Worm (Caenorhabditis elegans) whole organism, early embryonic: ENCODE measurements around the gene C45G9.10.

Experiments
- B0310.2 ChIP-seq: sonication (generic microtip); optimal IDR thresholded peaks from 2 replicates; lab custom pipeline; 2016; ENCODE audit warnings: mild to moderate bottlenecking, missing genetic modification characterization, missing compliant biosample characterization
- F13C5.2 ChIP-seq: sonication (generic microtip); optimal IDR thresholded peaks from 2 replicates; lab custom pipeline; 2017; ENCODE audit warnings: mild to moderate bottlenecking, missing genetic modification characterization, inconsistent platforms, missing compliant biosample characterization
- aly-1 ChIP-seq: sonication (generic microtip); optimal IDR thresholded peaks from 2 replicates; lab custom pipeline; 2016; ENCODE audit warnings: missing genetic modification characterization, missing compliant biosample characterization
- ama-1 ChIP-seq: fragments of 150-350 bp; optimal IDR thresholded peaks from 2 replicates; lab custom pipeline; 2014
- ceh-13 ChIP-seq: fragments of 200-800 bp; sonication (Bioruptor generic); optimal IDR thresholded peaks from 2 replicates; lab custom pipeline; 2018; ENCODE audit warnings: mild to moderate bottlenecking, missing genetic modification characterization, missing compliant biosample characterization
- ceh-36 ChIP-seq: sonication (generic microtip); optimal IDR thresholded peaks from 2 replicates; lab custom pipeline; 2016; ENCODE audit warnings: missing genetic modification characterization, inconsistent platforms, missing compliant biosample characterization
- ets-7 ChIP-seq: sonication (generic microtip); optimal IDR thresholded peaks from 2 replicates; lab custom pipeline; 2016; ENCODE audit warnings: missing genotype, missing genetic modification characterization, missing compliant biosample characterization
- flt-1 ChIP-seq: fragments of 200-800 bp; sonication (Bioruptor generic); IDR thresholded peaks from 2 replicates; pipeline ENCODE4 v1.3.6; 2022; ENCODE audit warnings: missing genetic modification characterization, missing compliant biosample characterization
- hmbx-1 ChIP-seq: sonication (generic microtip); optimal IDR thresholded peaks from 2 replicates; lab custom pipeline; 2016; ENCODE audit warnings: mild to moderate bottlenecking, missing genetic modification characterization, missing compliant biosample characterization
- hmg-4 ChIP-seq: fragments of 200-800 bp; sonication (Bioruptor generic); optimal IDR thresholded peaks from 2 replicates; lab custom pipeline; 2018; ENCODE audit warnings: mild to moderate bottlenecking, missing genetic modification characterization, missing compliant biosample characterization
- hnd-1 ChIP-seq: sonication (generic microtip); optimal IDR thresholded peaks from 2 replicates; lab custom pipeline; 2016; ENCODE audit warnings: missing genetic modification characterization, missing compliant biosample characterization
- pes-1 ChIP-seq: fragments of 200-800 bp; sonication (Bioruptor generic); IDR thresholded peaks from 2 replicates; pipeline ENCODE4 v1.3.6; 2022; ENCODE audit warnings: missing genetic modification reagents, missing genetic modification characterization, missing compliant biosample characterization
- scrt-1 ChIP-seq: fragments of 200-800 bp; sonication (Bioruptor generic); IDR thresholded peaks from 2 replicates; pipeline ENCODE4 v1.3.6; 2022; ENCODE audit warnings: missing genetic modification characterization, missing compliant biosample characterization
- sea-1 ChIP-seq: fragments of 200-800 bp; sonication (Bioruptor generic); conservative IDR thresholded peaks from 2 replicates; pipeline ENCODE4 v1.3.6; 2022; ENCODE audit warnings: missing genetic modification characterization, missing compliant biosample characterization
- tbx-37 ChIP-seq: fragments of 200-800 bp; sonication (Bioruptor generic); conservative IDR thresholded peaks from 2 replicates; pipeline ENCODE4 v1.3.6; 2022; ENCODE audit warnings: missing genetic modification reagents, missing genetic modification characterization, missing compliant biosample characterization
- tra-4 ChIP-seq: sonication (generic microtip); optimal IDR thresholded peaks from 2 replicates; lab custom pipeline; 2017; ENCODE audit warnings: missing genetic modification characterization, missing compliant biosample characterization

Gene C45G9.10

DNA sequence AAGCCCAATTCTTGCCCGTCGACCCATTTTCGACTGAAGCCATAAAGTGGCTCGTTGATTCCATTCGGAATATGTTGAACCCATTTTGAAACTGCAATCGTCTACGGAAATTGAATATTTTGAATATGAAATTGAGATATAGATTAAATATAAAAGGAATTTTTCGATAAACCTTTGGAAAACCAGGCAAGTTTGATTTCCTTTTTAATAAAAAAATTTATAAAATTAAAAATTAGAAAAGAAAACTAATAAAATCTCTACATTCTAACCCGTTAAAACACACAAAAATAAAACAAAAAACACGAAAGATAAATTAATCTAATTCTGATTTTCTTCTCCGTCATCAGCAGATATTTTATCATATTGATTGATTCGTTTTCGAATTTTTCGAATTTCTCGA, 54.8 kb downstream of the C45G9.10 start, which contains the start of gene R144.12:
TSS of gene R144.12 (minus strand) at position 101 of the 400 bp plus-strand sequence.
- no peak for TF ChIP-seq ama-1 (lab: Kevin White, UChicago)
- TF ChIP-seq tra-4 (tag; lab: Kevin White, UChicago): no peak
- TF ChIP-seq pes-1 (GFP tag; lab: Robert Waterston, UW): no peak
- no peak for TF ChIP-seq aly-1
- no peak for TF ChIP-seq B0310.2 (tag; lab: Kevin White, UChicago)
- no peak for TF ChIP-seq hmbx-1 (tag; lab: Kevin White, UChicago)
- TF ChIP-seq F13C5.2 (tag; lab: Kevin White, UChicago): no peak
- no peak for TF ChIP-seq ceh-13
- TF ChIP-seq hmg-4: no peak
- no peak for TF ChIP-seq ceh-36 (tag; lab: Kevin White, UChicago)
- no peak for TF ChIP-seq ets-7
- TF ChIP-seq flt-1 (GFP tag; lab: Robert Waterston, UW): no peak
- no peak for TF ChIP-seq hnd-1 (tag; lab: Kevin White, UChicago)
- no peak for TF ChIP-seq tbx-37 (GFP tag; lab: Robert Waterston, UW)
- no peak for TF ChIP-seq sea-1 (GFP tag; lab: Robert Waterston, UW)
- no peak for TF ChIP-seq scrt-1 (GFP tag; lab: Robert Waterston, UW)
